Worm (Caenorhabditis elegans) whole organism, young adult: ENCODE measurements around the gene srab-12.

Experiments
- sea-2 ChIP-seq: fragments of 200-800 bp; sonication (Bioruptor generic); IDR thresholded peaks from 2 replicates; pipeline ENCODE4 v1.3.6; 2022; ENCODE audit warnings: missing genetic modification characterization, missing compliant biosample characterization
- snpc-4 ChIP-seq, 5 experiments: fragments of 150-350 bp in 1 of 5; sonication (generic microtip) in 4 of 5; optimal IDR thresholded peaks; 2 replicates each; lab custom pipeline; 2014 to 2018; ENCODE audit warnings: missing genetic modification characterization in 5 of 5, missing biosample characterization in 3 of 5, antibody characterized with exemption in 2 of 5, mild to moderate bottlenecking in 2 of 5, missing compliant biosample characterization in 2 of 5, missing genotype in 2 of 5, moderate library complexity in 2 of 5, missing genetic modification reagents in 1 of 5
- xnd-1 ChIP-seq: sonication (generic microtip); optimal IDR thresholded peaks from 2 replicates; lab custom pipeline; 2016; ENCODE audit warnings: missing genotype, missing genetic modification reagents, missing genetic modification characterization, missing compliant biosample characterization
- zfh-2 ChIP-seq: fragments of 200-800 bp; sonication (Bioruptor generic); conservative IDR thresholded peaks from 2 replicates; pipeline ENCODE4 v1.3.6; 2022; ENCODE audit warnings: missing genetic modification reagents, missing genetic modification characterization, missing compliant biosample characterization

DNA sequence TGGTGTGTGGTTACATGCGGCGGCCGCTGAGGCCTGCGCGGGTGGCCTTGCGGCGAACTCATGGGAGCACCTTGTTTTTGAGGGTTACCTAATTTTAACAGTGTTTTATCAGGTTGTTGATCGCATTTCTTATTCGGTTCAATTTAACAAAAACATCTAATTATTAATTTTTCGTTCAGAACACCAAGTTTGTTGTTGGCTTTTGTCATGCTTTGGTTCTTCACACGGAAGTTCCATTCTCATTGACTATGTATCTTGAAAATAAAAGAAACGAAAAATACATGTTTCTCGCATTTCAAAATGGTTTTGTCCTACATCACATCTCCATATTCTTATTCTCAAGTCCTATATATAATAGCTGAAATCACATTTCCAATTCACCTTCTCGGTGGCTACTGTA, 6.7 kb upstream of the srab-12 start, which contains the start of gene srh-290:
- TF ChIP-seq zfh-2 (GFP tag; lab: Robert Waterston, UW) (no peak), xnd-1 (no peak), snpc-4 (GFP tag; optimal IDR thresholded peaks at IDR 0.05; lab: Kevin White, UChicago) (no peak), snpc-4 (tag; optimal IDR thresholded peaks at IDR 0.05; lab: Kevin White, UChicago) (no peak), sea-2 (GFP tag; lab: Robert Waterston, UW) (no peak)
